Fruit fly (Drosophila melanogaster) Kc167 (cell line): ENCODE data around the gene CG16998.

Experiments used
- Myc ChIP-seq: fragments of >200 bp; optimal IDR thresholded peaks from 2 replicates; lab custom pipeline; 2017; ENCODE audit warnings: missing external identifiers
- Sin3A ChIP-seq: fragments of >200 bp; optimal IDR thresholded peaks from 2 replicates; lab custom pipeline; 2018; ENCODE audit warnings: missing external identifiers
- h ChIP-seq: fragments of >200 bp; optimal IDR thresholded peaks from 3 replicates; lab custom pipeline; 2018; ENCODE audit warnings: missing external identifiers
- insv ChIP-seq: fragments of >200 bp; optimal IDR thresholded peaks from 3 replicates; lab custom pipeline; 2018; ENCODE audit warnings: missing external identifiers
- psq ChIP-seq: fragments of >200 bp; optimal IDR thresholded peaks from 2 replicates; lab custom pipeline; 2017; ENCODE audit warnings: missing external identifiers
- ttk ChIP-seq: sonication (Bioruptor generic); optimal IDR thresholded peaks from 2 replicates; lab custom pipeline; 2017; ENCODE audit warnings: missing external identifiers

dm6 chr3L:7583154-7583553 is 43.5 kb upstream of the CG16998 start, which contains the start of gene mmm:
- TF ChIP-seq psq (no peak), ttk (lab: Kevin White, UChicago) (no peak), h (lab: Kevin White, UChicago) (no peak), insv (no peak), Myc (lab: Kevin White, UChicago) (no peak), Sin3A (lab: Kevin White, UChicago) (no peak)
